Worm (Caenorhabditis elegans): ENCODE data around the gene ant-1.1.
"Not testable (repeated sequence)": the region's sequence is repeated elsewhere in the genome, so short reads cannot be mapped to it uniquely, and the experiment has no call there.

The ant-1.1 gene

ce11 chrIII:13461535-13461934, 1.4 kb upstream of the ant-1.1 start:
- no peak for TF ChIP-seq unc-62 (GFP tag; optimal IDR thresholded peaks at IDR 0.05)

ce11 chrIII:13462138-13462634, 777 bp upstream of the ant-1.1 start, which contains the start of the genes abcf-2 and T27E9.2:
TSS of gene abcf-2 (minus strand) at chrIII:13462238.
TSS of gene T27E9.2 (minus strand) at chrIII:13462584.
- TF ChIP-seq unc-62 (GFP tag; optimal IDR thresholded peaks at IDR 0.05) = no peak

- no peak for TF ChIP-seq unc-62 (GFP tag; optimal IDR thresholded peaks at IDR 0.05)
These were observed 1.8 kb downstream of the ant-1.1 start, which contains the start of gene kel-3 for ce11 chrIII:13464493-13465362. TSS of gene kel-3 (plus strand) at chrIII:13464820.

- TF ChIP-seq unc-62 (GFP tag; optimal IDR thresholded peaks at IDR 0.05) = no peak
These were observed 3.1 kb downstream of the ant-1.1 start, which contains the start of gene cdk-5 for ce11 chrIII:13465918-13466592. TSS of gene cdk-5 (minus strand) at chrIII:13466342.

ce11 chrIII:13471504-13471903, 8.5 kb downstream of the ant-1.1 start, which contains the start of gene pssy-2:
TSS of gene pssy-2 (plus strand) at chrIII:13471804.
- TF ChIP-seq unc-62 (GFP tag; optimal IDR thresholded peaks at IDR 0.05) = no peak

ce11 chrIII:13474482-13474881, 11.5 kb downstream of the ant-1.1 start:
- TF ChIP-seq unc-62 (GFP tag; optimal IDR thresholded peaks at IDR 0.05) = no peak

- TF ChIP-seq unc-62 (GFP tag; optimal IDR thresholded peaks at IDR 0.05) = no peak
These were observed 13.7 kb downstream of the ant-1.1 start, which contains the start of gene T27E9.6 for ce11 chrIII:13476682-13477081. TSS of gene T27E9.6 (minus strand) at chrIII:13476782.

ce11 chrIII:13484024-13484423, 21.1 kb downstream of the ant-1.1 start, which contains the start of gene acc-4:
TSS of gene acc-4 (minus strand) at chrIII:13484124.
- no peak for TF ChIP-seq unc-62 (GFP tag; optimal IDR thresholded peaks at IDR 0.05)

- no peak for TF ChIP-seq unc-62 (GFP tag; optimal IDR thresholded peaks at IDR 0.05)
These were observed 29.4 kb downstream of the ant-1.1 start, which contains the start of gene twk-40 for ce11 chrIII:13492377-13492776. TSS of gene twk-40 (minus strand) at chrIII:13492477.

ce11 chrIII:13495571-13495970, 32.6 kb downstream of the ant-1.1 start, which contains the start of gene T28A8.2:
TSS of gene T28A8.2 (minus strand) at chrIII:13495671.
- TF ChIP-seq unc-62 (GFP tag; optimal IDR thresholded peaks at IDR 0.05) = no peak

- TF ChIP-seq unc-62 (GFP tag; optimal IDR thresholded peaks at IDR 0.05) = not testable (repeated sequence)
These were observed 35.9 kb downstream of the ant-1.1 start, which contains the start of gene T28A8.6 for ce11 chrIII:13498899-13499298. TSS of gene T28A8.6 (plus strand) at chrIII:13499199.

- no peak for TF ChIP-seq unc-62 (GFP tag; optimal IDR thresholded peaks at IDR 0.05)
These were observed 38.6 kb downstream of the ant-1.1 start, which contains the start of gene T28A8.5 for ce11 chrIII:13501599-13501998. TSS of gene T28A8.5 (plus strand) at chrIII:13501630.

- TF ChIP-seq unc-62 (GFP tag; optimal IDR thresholded peaks at IDR 0.05) = no peak
These were observed 39.5 kb downstream of the ant-1.1 start, which contains the start of gene T28A8.8 for ce11 chrIII:13502513-13502912. TSS of gene T28A8.8 (plus strand) at chrIII:13502813.

- no peak for TF ChIP-seq unc-62 (GFP tag; optimal IDR thresholded peaks at IDR 0.05)
These were observed 40.4 kb downstream of the ant-1.1 start, which contains the start of gene T28A8.4 for ce11 chrIII:13503379-13503778. TSS of gene T28A8.4 (plus strand) at chrIII:13503679.

ce11 chrIII:13505718-13506117, 42.8 kb downstream of the ant-1.1 start, which contains the start of gene T28A8.3:
TSS of gene T28A8.3 (plus strand) at chrIII:13506018.
- no peak for TF ChIP-seq unc-62 (GFP tag; optimal IDR thresholded peaks at IDR 0.05)

- TF ChIP-seq unc-62 (GFP tag; optimal IDR thresholded peaks at IDR 0.05) = no peak
These were observed 47.8 kb downstream of the ant-1.1 start for ce11 chrIII:13510753-13511152.

All from whole organism, dauer.